Worm (Caenorhabditis elegans): ENCODE results near the gene skn-1.

The skn-1 gene

DNA sequence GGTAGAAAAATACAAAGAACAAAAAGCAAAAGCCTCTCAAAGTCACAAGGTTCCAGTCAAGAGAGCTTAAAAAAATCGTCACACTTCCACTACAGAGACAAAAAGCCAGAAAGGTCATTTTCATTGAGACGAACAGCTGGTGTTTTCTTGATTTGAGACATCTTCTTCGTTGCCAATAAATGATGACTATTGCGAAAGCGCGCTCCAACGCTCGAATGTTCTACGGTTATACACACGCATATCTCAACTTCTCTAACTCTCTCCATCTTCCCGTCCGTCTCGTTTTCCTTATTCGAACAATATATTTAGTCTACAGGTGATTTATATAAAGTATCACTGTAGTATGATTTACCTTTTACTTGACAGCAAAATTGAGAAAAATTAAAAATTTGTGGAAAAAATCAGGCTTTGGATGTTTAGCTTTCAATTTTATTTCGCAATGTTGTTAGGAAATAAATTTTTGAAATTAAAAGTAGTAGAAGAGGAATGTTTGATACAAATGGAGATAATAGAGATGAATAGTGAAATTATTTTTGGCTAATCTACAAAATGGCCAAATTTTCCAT lies 5.3 kb upstream of the skn-1 start (continued):
- TF ChIP-seq php-3 (GFP tag; IDR thresholded peaks at IDR 0.05) (no peak), unc-130 (GFP tag; optimal IDR thresholded peaks at IDR 0.05) (no peak), egl-43 (GFP tag; IDR thresholded peaks at IDR 0.05) (no peak), ceh-82 (tag; optimal IDR thresholded peaks at IDR 0.05) (no peak), F37D6.2 (tag; optimal IDR thresholded peaks at IDR 0.05) (no peak), unc-39 (tag; optimal IDR thresholded peaks at IDR 0.05) (no peak), zip-11 (GFP tag; IDR thresholded peaks at IDR 0.05) (no peak), lin-29 (GFP tag; IDR thresholded peaks at IDR 0.05) (no peak), lsy-2 (tag; optimal IDR thresholded peaks at IDR 0.05) (peak in 1 of 2 experiments; percentile 59), egl-27 (tag; optimal IDR thresholded peaks at IDR 0.05) (no peak), ztf-11 (tag; optimal IDR thresholded peaks at IDR 0.05) (no peak), zag-1 (tag; optimal IDR thresholded peaks at IDR 0.05) (no peak), pqm-1 (tag; optimal IDR thresholded peaks at IDR 0.05) (no peak), lin-13 (GFP tag; optimal IDR thresholded peaks at IDR 0.05) (peak; percentile 67), Y75B8A.6 (GFP tag; IDR thresholded peaks at IDR 0.05) (no peak), F10B5.3 (tag; optimal IDR thresholded peaks at IDR 0.05) (no peak), jun-1 (tag; optimal IDR thresholded peaks at IDR 0.05) (no peak), fkh-10 (GFP tag; optimal IDR thresholded peaks at IDR 0.05) (no peak), sdz-12 (GFP tag; optimal IDR thresholded peaks at IDR 0.05) (no peak), lim-7 (GFP tag; IDR thresholded peaks at IDR 0.05) (no peak; the same call in 1 of the 2 replicates), daf-12 (tag; optimal IDR thresholded peaks at IDR 0.05) (no peak), T26A8.4 (GFP tag; IDR thresholded peaks at IDR 0.05) (no peak; the same call in 1 of the 2 replicates), F44E2.7 (GFP tag; IDR thresholded peaks at IDR 0.05) (no peak), madf-9 (GFP tag; conservative IDR thresholded peaks at IDR 0.05) (no peak), ama-1 (optimal IDR thresholded peaks at IDR 0.05) (no peak), nhr-77 (tag; optimal IDR thresholded peaks at IDR 0.05) (no peak), skn-1 (tag; optimal IDR thresholded peaks at IDR 0.05) (no peak), nhr-25 (tag; optimal IDR thresholded peaks at IDR 0.05; ENCODE audit: borderline replicate concordance, insufficient read depth) (peak; percentile 61), lin-1 (GFP tag; IDR thresholded peaks at IDR 0.05) (no peak), attf-4 (tag; optimal IDR thresholded peaks at IDR 0.05) (no peak), mes-2 (tag; optimal IDR thresholded peaks at IDR 0.05; ENCODE audit: poor library complexity, severe bottlenecking) (peak; percentile 37), dve-1 (tag; optimal IDR thresholded peaks at IDR 0.05; ENCODE audit: insufficient read depth) (peak; percentile 57), arid-1 (GFP tag; conservative IDR thresholded peaks at IDR 0.05) (0 out of 2 replicates have a peak, but pooled peaks have one; percentile 19), ceh-28 (tag; optimal IDR thresholded peaks at IDR 0.05) (no peak), nhr-10 (tag; optimal IDR thresholded peaks at IDR 0.05) (no peak), nhr-48 (tag; optimal IDR thresholded peaks at IDR 0.05) (peak; percentile 9), lin-38 (GFP tag; IDR thresholded peaks at IDR 0.05) (no peak), ceh-44 (GFP tag; IDR thresholded peaks at IDR 0.05) (no peak), T20F7.1 (GFP tag; optimal IDR thresholded peaks at IDR 0.05) (no peak), ZK546.5 (tag; optimal IDR thresholded peaks at IDR 0.05) (no peak), aha-1 (tag) (peak; percentile 97), saeg-2 (GFP tag; IDR thresholded peaks at IDR 0.05) (no peak), dmd-8 (GFP tag; IDR thresholded peaks at IDR 0.05) (no peak), ZK337.2 (GFP tag; IDR thresholded peaks at IDR 0.05) (no peak), nhr-41 (GFP tag; IDR thresholded peaks at IDR 0.05) (no peak), mxl-2 (GFP tag; conservative IDR thresholded peaks at IDR 0.05) (no peak), vab-7 (GFP tag; IDR thresholded peaks at IDR 0.05) (no peak), duxl-1 (tag; optimal IDR thresholded peaks at IDR 0.05; ENCODE audit: poor library complexity) (no peak), cey-2 (tag; optimal IDR thresholded peaks at IDR 0.05; ENCODE audit: borderline replicate concordance, insufficient read depth) (no peak), lir-3 (tag; optimal IDR thresholded peaks at IDR 0.05) (no peak), mdl-1 (tag; optimal IDR thresholded peaks at IDR 0.05) (peak in 1 of 2 experiments; percentile 58)
